Fruit fly (Drosophila melanogaster) whole organism, embryonic: ENCODE data around the gene COX6B.

Experiments used
- BEAF-32 ChIP-seq: fragments of 200-800 bp; sonication (Bioruptor generic); optimal IDR thresholded peaks from 3 replicates; lab custom pipeline; 2017; ENCODE audit warnings: missing biosample characterization, missing genetic modification characterization, mild to moderate bottlenecking, moderate library complexity, missing genetic modification reagents
- CG11723 ChIP-seq: fragments of 200-800 bp; sonication (Bioruptor generic); optimal IDR thresholded peaks from 2 replicates; lab custom pipeline; 2017; ENCODE audit warnings: missing biosample characterization, mild to moderate bottlenecking, missing genetic modification characterization
- CG12071 ChIP-seq: fragments of 200-800 bp; sonication (Bioruptor generic); optimal IDR thresholded peaks from 3 replicates; lab custom pipeline; 2018; ENCODE audit warnings: missing biosample characterization, mild to moderate bottlenecking, missing genetic modification characterization
- CG17328 ChIP-seq: fragments of 200-800 bp; sonication (Bioruptor generic); IDR thresholded peaks from 2 replicates; pipeline ENCODE4 v1.3.6; 2022; ENCODE audit warnings: missing biosample characterization, missing genetic modification characterization
- CG2116 ChIP-seq: fragments of 200-800 bp; sonication (Bioruptor generic); optimal IDR thresholded peaks from 3 replicates; lab custom pipeline; 2018; ENCODE audit warnings: missing biosample characterization, mild to moderate bottlenecking, missing genetic modification characterization
- CG3065 ChIP-seq: fragments of 200-800 bp; sonication (Bioruptor generic); optimal IDR thresholded peaks from 2 replicates; lab custom pipeline; 2016; ENCODE audit warnings: missing biosample characterization, missing genetic modification characterization
- CG3163 ChIP-seq: fragments of 200-800 bp; sonication (Bioruptor generic); optimal IDR thresholded peaks from 3 replicates; lab custom pipeline; 2016; ENCODE audit warnings: missing biosample characterization, missing genetic modification characterization
- CG42726 ChIP-seq: fragments of 200-800 bp; sonication (Bioruptor generic); IDR thresholded peaks from 2 replicates; pipeline ENCODE4 v1.3.6; 2022; ENCODE audit warnings: missing biosample characterization, missing genetic modification characterization; ENCODE audit not compliant: partially characterized antibody
- CG5245 ChIP-seq: fragments of 200-800 bp; sonication (Bioruptor generic); optimal IDR thresholded peaks from 3 replicates; lab custom pipeline; 2016; ENCODE audit warnings: missing biosample characterization, missing genetic modification characterization
- CG6683 ChIP-seq: fragments of 200-800 bp; sonication (Bioruptor generic); optimal IDR thresholded peaks from 2 replicates; lab custom pipeline; 2017; ENCODE audit warnings: missing biosample characterization, mild to moderate bottlenecking, missing genetic modification characterization, missing genetic modification reagents
- CG7271 ChIP-seq: fragments of 200-800 bp; sonication (Bioruptor generic); optimal IDR thresholded peaks from 2 replicates; lab custom pipeline; 2018; ENCODE audit warnings: missing biosample characterization, mild to moderate bottlenecking, missing genetic modification characterization, moderate library complexity
- CG7357 ChIP-seq: fragments of 200-800 bp; sonication (Bioruptor generic); IDR thresholded peaks from 3 replicates; pipeline ENCODE4 v1.3.6; 2022; ENCODE audit warnings: missing biosample characterization, missing genetic modification characterization
- CG7745 ChIP-seq: fragments of 200-800 bp; sonication (Bioruptor generic); optimal IDR thresholded peaks from 2 replicates; lab custom pipeline; 2018; ENCODE audit warnings: missing biosample characterization, mild to moderate bottlenecking, missing genetic modification characterization, moderate library complexity
- CG8290 ChIP-seq, 3 experiments: fragments of 200-800 bp; sonication (Bioruptor generic); optimal IDR thresholded peaks; 2 replicates each; lab custom pipeline; 2016 to 2019; ENCODE audit warnings: missing biosample characterization in 3 of 3, missing genetic modification characterization in 3 of 3, mild to moderate bottlenecking in 2 of 3, moderate library complexity in 1 of 3
- CG8388 ChIP-seq: fragments of 200-800 bp; sonication (Bioruptor generic); optimal IDR thresholded peaks from 2 replicates; lab custom pipeline; 2019; ENCODE audit warnings: missing biosample characterization, mild to moderate bottlenecking, missing genetic modification characterization, moderate library complexity
- CrebB ChIP-seq: fragments of 200-800 bp; sonication (Bioruptor generic); optimal IDR thresholded peaks from 3 replicates; lab custom pipeline; 2018; ENCODE audit warnings: missing biosample characterization, mild to moderate bottlenecking, missing genetic modification characterization
- Dp ChIP-seq: fragments of 200-800 bp; sonication (Bioruptor generic); optimal IDR thresholded peaks from 2 replicates; lab custom pipeline; 2018; ENCODE audit warnings: missing biosample characterization, mild to moderate bottlenecking, missing genetic modification characterization, moderate library complexity
- Dref ChIP-seq: fragments of 200-800 bp; sonication (Bioruptor generic); IDR thresholded peaks from 2 replicates; pipeline ENCODE4 v1.3.6; 2022; ENCODE audit warnings: missing biosample characterization, missing genetic modification characterization
- Elba2 ChIP-seq: fragments of 200-800 bp; sonication (Bioruptor generic); optimal IDR thresholded peaks from 3 replicates; lab custom pipeline; 2016; ENCODE audit warnings: missing biosample characterization, missing genetic modification characterization
- Fer2 ChIP-seq: fragments of 200-800 bp; sonication (Bioruptor generic); optimal IDR thresholded peaks from 2 replicates; lab custom pipeline; 2018; ENCODE audit warnings: missing biosample characterization, mild to moderate bottlenecking, missing genetic modification characterization, moderate library complexity
- GATAe ChIP-seq: fragments of 200-800 bp; sonication (Bioruptor generic); conservative IDR thresholded peaks from 2 replicates; pipeline ENCODE4 v1.3.6; 2022; ENCODE audit warnings: missing biosample characterization, missing genetic modification characterization
- Gug ChIP-seq: fragments of 200-800 bp; sonication (Bioruptor generic); IDR thresholded peaks from 4 replicates; pipeline ENCODE4 v1.3.6; 2022; ENCODE audit warnings: missing biosample characterization, missing genetic modification characterization
- Mad ChIP-seq: fragments of 200-800 bp; sonication (Bioruptor generic); optimal IDR thresholded peaks from 2 replicates; lab custom pipeline; 2016; ENCODE audit warnings: missing biosample characterization, missing genetic modification characterization
- Nf-YC ChIP-seq: fragments of 200-800 bp; optimal IDR thresholded peaks from 3 replicates; lab custom pipeline; 2019; ENCODE audit warnings: missing biosample characterization, mild to moderate bottlenecking, missing genetic modification characterization, moderate library complexity
- Poxn ChIP-seq: fragments of 200-800 bp; sonication (Bioruptor generic); IDR thresholded peaks from 2 replicates; pipeline ENCODE4 v1.3.6; 2022; ENCODE audit warnings: missing biosample characterization, missing genetic modification characterization
- Six4 ChIP-seq: fragments of 200-800 bp; sonication (Bioruptor generic); optimal IDR thresholded peaks from 2 replicates; lab custom pipeline; 2016; ENCODE audit warnings: missing biosample characterization, missing genetic modification characterization
- Usf ChIP-seq: fragments of 200-800 bp; sonication (Bioruptor generic); optimal IDR thresholded peaks from 2 replicates; lab custom pipeline; 2017; ENCODE audit warnings: missing genotype, missing biosample characterization, missing genetic modification characterization
- ase ChIP-seq: fragments of 200-800 bp; sonication (Bioruptor generic); IDR thresholded peaks from 3 replicates; pipeline ENCODE4 v1.3.6; 2022; ENCODE audit warnings: missing biosample characterization, missing genetic modification characterization
- ash1 ChIP-seq: fragments of 200-800 bp; sonication (Bioruptor generic); optimal IDR thresholded peaks from 2 replicates; lab custom pipeline; 2018; ENCODE audit warnings: missing biosample characterization, mild to moderate bottlenecking, missing genetic modification characterization
- bab2 ChIP-seq: fragments of 200-800 bp; sonication (Bioruptor generic); optimal IDR thresholded peaks from 2 replicates; lab custom pipeline; 2016; ENCODE audit warnings: missing biosample characterization, missing genetic modification characterization
- da ChIP-seq: fragments of 200-800 bp; sonication (Bioruptor generic); optimal IDR thresholded peaks from 2 replicates; lab custom pipeline; 2016; ENCODE audit warnings: missing biosample characterization, missing genetic modification characterization
- en ChIP-seq: fragments of 200-800 bp; sonication (Bioruptor generic); optimal IDR thresholded peaks from 2 replicates; lab custom pipeline; 2016; ENCODE audit warnings: missing biosample characterization, missing genetic modification characterization
- fd64A ChIP-seq: fragments of 200-800 bp; sonication (Bioruptor generic); optimal IDR thresholded peaks from 3 replicates; lab custom pipeline; 2018; ENCODE audit warnings: missing biosample characterization, mild to moderate bottlenecking, missing genetic modification characterization
- gem ChIP-seq: fragments of 200-800 bp; sonication (Bioruptor generic); optimal IDR thresholded peaks from 2 replicates; lab custom pipeline; 2019; ENCODE audit warnings: missing biosample characterization, mild to moderate bottlenecking, missing genetic modification characterization, moderate library complexity
- gsb ChIP-seq: fragments of 200-800 bp; sonication (Bioruptor generic); IDR thresholded peaks from 2 replicates; pipeline ENCODE4 v1.3.6; 2022; ENCODE audit warnings: missing biosample characterization, missing genetic modification characterization
- ham ChIP-seq: fragments of 200-800 bp; sonication (Bioruptor generic); IDR thresholded peaks from 2 replicates; pipeline ENCODE4 v1.3.6; 2022; ENCODE audit warnings: missing biosample characterization, missing genetic modification characterization
- ind ChIP-seq: fragments of 200-800 bp; sonication (Bioruptor generic); optimal IDR thresholded peaks from 3 replicates; lab custom pipeline; 2016; ENCODE audit warnings: missing biosample characterization, missing genetic modification characterization
- klu ChIP-seq: fragments of 200-800 bp; sonication (Bioruptor generic); IDR thresholded peaks from 2 replicates; pipeline ENCODE4 v1.3.6; 2022; ENCODE audit warnings: missing biosample characterization, missing genetic modification characterization
- kni ChIP-seq: fragments of 200-800 bp; sonication (Bioruptor generic); optimal IDR thresholded peaks from 3 replicates; lab custom pipeline; 2017; ENCODE audit warnings: mild to moderate bottlenecking, missing biosample characterization, missing genetic modification reagents, missing genetic modification characterization
- lab ChIP-seq: fragments of 200-800 bp; sonication (Bioruptor generic); optimal IDR thresholded peaks from 3 replicates; lab custom pipeline; 2017; ENCODE audit warnings: missing biosample characterization, missing genetic modification characterization, mild to moderate bottlenecking, moderate library complexity, missing genetic modification reagents
- nerfin-2 ChIP-seq: fragments of 200-800 bp; sonication (Bioruptor generic); IDR thresholded peaks from 2 replicates; pipeline ENCODE4 v1.3.6; 2022; ENCODE audit warnings: missing biosample characterization, missing genetic modification characterization; ENCODE audit not compliant: partially characterized antibody
- rib ChIP-seq: fragments of 200-800 bp; sonication (Bioruptor generic); IDR thresholded peaks from 2 replicates; pipeline ENCODE4 v1.3.6; 2022; ENCODE audit warnings: missing biosample characterization, missing genetic modification characterization
- row ChIP-seq: fragments of 200-800 bp; sonication (Bioruptor generic); IDR thresholded peaks from 3 replicates; pipeline ENCODE4 v1.3.6; 2022; ENCODE audit warnings: missing biosample characterization, missing genetic modification characterization
- sc ChIP-seq, 3 experiments: fragments of >200 bp in 2 of 3; fragments of 200-800 bp in 1 of 3; sonication (Bioruptor generic) in 1 of 3; optimal IDR thresholded peaks; 2 replicates in 2 of 3; 3 replicates in 1 of 3; lab custom pipeline; 2017; ENCODE audit warnings: mild to moderate bottlenecking in 1 of 3, missing biosample characterization in 1 of 3, missing genetic modification characterization in 1 of 3, missing genetic modification reagents in 1 of 3
- schlank ChIP-seq: fragments of 200-800 bp; sonication (Bioruptor generic); optimal IDR thresholded peaks from 2 replicates; lab custom pipeline; 2018; ENCODE audit warnings: missing biosample characterization, mild to moderate bottlenecking, missing genetic modification characterization
- scrt ChIP-seq: fragments of 200-800 bp; sonication (Bioruptor generic); optimal IDR thresholded peaks from 2 replicates; lab custom pipeline; 2018; ENCODE audit warnings: missing biosample characterization, mild to moderate bottlenecking, missing genetic modification characterization, moderate library complexity
- seq ChIP-seq: fragments of 200-800 bp; sonication (Bioruptor generic); IDR thresholded peaks from 2 replicates; pipeline ENCODE4 v1.3.6; 2022; ENCODE audit warnings: missing biosample characterization, missing genetic modification characterization
- wek ChIP-seq: fragments of 200-800 bp; sonication (Bioruptor generic); optimal IDR thresholded peaks from 3 replicates; lab custom pipeline; 2018; ENCODE audit warnings: missing biosample characterization, mild to moderate bottlenecking, missing genetic modification characterization, moderate library complexity
- yki ChIP-seq: fragments of >200 bp; optimal IDR thresholded peaks from 3 replicates; lab custom pipeline; 2018

Gene COX6B

DNA sequence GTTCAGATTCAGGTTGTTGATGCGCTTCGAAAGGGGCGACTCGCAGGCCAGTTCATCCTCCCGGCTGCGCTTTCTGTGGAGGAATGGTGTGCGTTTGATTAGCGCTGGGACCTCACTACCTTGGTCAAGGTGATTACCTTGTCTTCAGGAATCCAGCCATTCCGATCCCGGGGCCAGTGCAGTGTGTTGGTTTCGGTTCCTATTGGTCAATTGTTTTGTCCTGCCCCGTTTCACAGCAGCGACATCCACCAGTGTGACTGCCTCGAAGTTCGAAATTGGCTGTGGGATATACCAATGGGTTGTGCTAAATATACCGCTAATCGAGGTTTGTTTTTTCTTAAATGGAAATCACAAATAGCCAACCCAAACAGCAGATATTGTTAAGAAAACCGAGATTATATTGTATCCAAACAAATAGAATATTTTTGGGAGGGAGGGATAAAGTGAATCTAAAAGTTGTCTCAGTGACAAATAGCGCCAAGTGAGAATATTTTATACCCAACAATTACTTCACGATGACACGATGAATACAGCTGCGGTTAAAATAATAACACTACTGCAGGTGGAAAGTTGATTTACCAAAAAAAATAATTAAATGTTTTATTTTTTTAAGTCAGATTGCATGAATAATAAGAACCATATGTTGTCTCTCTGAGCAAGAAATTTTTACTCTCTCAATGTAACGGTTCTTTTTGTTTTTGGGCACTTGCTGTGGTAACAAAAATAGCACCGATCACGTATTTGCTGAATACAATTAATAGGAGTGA is 49.2 kb downstream of the COX6B start, which contains the start of gene CG14229 (continued):
- TF ChIP-seq GATAe (no peak), CG5245 (GFP tag; lab: Kevin White, UChicago) (no peak), Gug (GFP tag; lab: Robert Waterston, UW) (no peak), Usf (GFP tag; lab: Kevin White, UChicago) (no peak), nerfin-2 (GFP tag; lab: Robert Waterston, UW) (no peak), CG8290 (GFP tag; optimal IDR thresholded peaks at IDR 0.05; lab: Kevin White, UChicago) (no peak), CG8290 (tag; optimal IDR thresholded peaks at IDR 0.05; lab: Kevin White, UChicago) (no peak), lab (GFP tag; lab: Kevin White, UChicago) (peak; percentile 4), gem (peak; percentile 38), da (GFP tag; lab: Kevin White, UChicago) (no peak), gsb (GFP tag; lab: Robert Waterston, UW) (no peak), schlank (tag; lab: Kevin White, UChicago) (no peak), CrebB (tag; lab: Kevin White, UChicago) (no peak), yki (lab: Kevin White, UChicago) (no peak), CG6683 (GFP tag; lab: Kevin White, UChicago) (no peak), CG8388 (GFP tag; lab: Kevin White, UChicago) (no peak), ham (GFP tag; lab: Robert Waterston, UW) (no peak), CG3065 (no peak), CG12071 (GFP tag; lab: Kevin White, UChicago) (no peak), row (peak; percentile 57), Mad (GFP tag; lab: Kevin White, UChicago) (no peak), scrt (no peak), CG17328 (GFP tag; lab: Robert Waterston, UW) (no peak), klu (GFP tag; lab: Robert Waterston, UW) (no peak), CG11723 (GFP tag; lab: Kevin White, UChicago) (no peak), Poxn (GFP tag; lab: Robert Waterston, UW) (no peak), en (GFP tag; lab: Kevin White, UChicago) (no peak), Elba2 (GFP tag; lab: Kevin White, UChicago) (peak; percentile 98), kni (GFP tag; lab: Kevin White, UChicago) (no peak), ind (GFP tag; lab: Kevin White, UChicago) (peak; percentile 26), sc (optimal IDR thresholded peaks at IDR 0.05; lab: Kevin White, UChicago) (no peak), sc (GFP tag; optimal IDR thresholded peaks at IDR 0.05; lab: Kevin White, UChicago) (no peak), Dref (GFP tag; lab: Robert Waterston, UW) (0 out of 2 replicates have a peak, but pooled peaks have one; percentile 15), Fer2 (tag; lab: Kevin White, UChicago) (no peak), wek (GFP tag; lab: Kevin White, UChicago) (no peak), Nf-YC (tag; lab: Kevin White, UChicago) (peak; percentile 14), bab2 (GFP tag; lab: Kevin White, UChicago) (no peak), ase (no peak), ash1 (GFP tag; lab: Kevin White, UChicago) (no peak), Six4 (peak; percentile 12), CG3163 (GFP tag; lab: Kevin White, UChicago) (no peak), CG7271 (tag; lab: Kevin White, UChicago) (no peak), CG7357 (GFP tag; lab: Robert Waterston, UW) (no peak), CG42726 (GFP tag; lab: Robert Waterston, UW) (no peak), Dp (GFP tag; lab: Kevin White, UChicago) (peak; percentile 5), rib (no peak), CG7745 (tag; lab: Kevin White, UChicago) (no peak), fd64A (GFP tag; lab: Kevin White, UChicago) (no peak), CG2116 (GFP tag; lab: Kevin White, UChicago) (no peak), BEAF-32 (peak; percentile 54), seq (GFP tag; lab: Robert Waterston, UW) (no peak)
